Fruit fly (Drosophila melanogaster) whole organism: Measurements from ENCODE around the gene TwdlQ.

Experiments used
- CG8478 ChIP-seq: fragments of >200 bp; optimal IDR thresholded peaks from 2 replicates; lab custom pipeline; 2018; ENCODE audit warnings: inconsistent platforms
- Dll ChIP-seq: fragments of >200 bp; optimal IDR thresholded peaks from 2 replicates; lab custom pipeline; 2017
- EcR ChIP-seq, 2 experiments: fragments of >200 bp; optimal IDR thresholded peaks; 2 replicates each; lab custom pipeline; 2017; ENCODE audit warnings: missing biosample characterization in 2 of 2, missing genetic modification characterization in 2 of 2, missing genetic modification reagents in 2 of 2
- pan ChIP-seq: fragments of >200 bp; optimal IDR thresholded peaks from 2 replicates; lab custom pipeline; 2017
- psq ChIP-seq: fragments of >200 bp; optimal IDR thresholded peaks from 2 replicates; lab custom pipeline; 2017
- usp ChIP-seq: fragments of >200 bp; optimal IDR thresholded peaks from 2 replicates; lab custom pipeline; 2017; ENCODE audit warnings: missing biosample characterization, missing genetic modification characterization, mixed read lengths

TwdlQ gene

DNA sequence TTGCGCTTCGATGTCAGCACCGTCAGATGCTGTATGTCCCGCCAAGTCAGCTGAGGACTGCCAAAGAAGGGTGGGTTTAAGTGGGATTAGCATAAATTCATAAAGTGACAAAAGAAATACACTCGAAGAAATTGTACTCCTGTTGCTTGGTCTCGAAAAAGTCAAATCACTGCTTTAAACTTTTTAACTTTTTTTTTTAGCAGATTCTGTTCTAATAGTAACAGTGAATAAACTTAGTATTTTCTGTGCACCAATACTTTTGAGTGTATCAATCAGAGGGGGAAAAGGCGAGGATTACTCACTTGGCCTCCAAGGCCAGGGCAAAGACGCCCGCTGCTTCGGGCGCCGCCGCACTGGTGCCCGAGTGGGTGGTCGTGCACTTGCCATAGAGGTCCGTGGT, 6.7 kb upstream of the TwdlQ start:
- TF ChIP-seq pan (lab: Kevin White, UChicago): no peak
- TF ChIP-seq EcR (GFP tag; optimal IDR thresholded peaks at IDR 0.05; lab: Kevin White, UChicago): no peak
- TF ChIP-seq usp: no peak
- no peak for TF ChIP-seq CG8478 (lab: Kevin White, UChicago)
- no peak for TF ChIP-seq psq
- no peak for TF ChIP-seq Dll (lab: Kevin White, UChicago)

DNA sequence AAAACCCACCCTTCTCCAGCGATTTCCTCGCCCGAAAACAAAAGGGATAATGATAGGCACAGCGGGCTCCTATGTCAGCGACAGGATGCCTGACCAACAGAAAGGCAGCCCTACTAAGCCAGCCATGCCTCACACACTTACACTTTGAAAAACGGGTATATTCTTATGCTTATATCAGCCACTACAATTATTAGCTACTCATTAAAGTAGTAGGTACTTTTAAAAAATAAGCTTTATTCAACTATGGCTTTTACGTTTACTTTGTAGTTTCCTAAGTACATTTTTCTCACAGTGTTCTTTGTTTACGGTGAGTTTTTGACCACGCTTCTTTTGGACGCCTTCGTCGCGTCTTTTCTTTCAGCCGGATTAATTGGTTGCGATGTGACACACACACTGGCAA, 3.2 kb downstream of the TwdlQ start:
- TF ChIP-seq pan (lab: Kevin White, UChicago): no peak

DNA sequence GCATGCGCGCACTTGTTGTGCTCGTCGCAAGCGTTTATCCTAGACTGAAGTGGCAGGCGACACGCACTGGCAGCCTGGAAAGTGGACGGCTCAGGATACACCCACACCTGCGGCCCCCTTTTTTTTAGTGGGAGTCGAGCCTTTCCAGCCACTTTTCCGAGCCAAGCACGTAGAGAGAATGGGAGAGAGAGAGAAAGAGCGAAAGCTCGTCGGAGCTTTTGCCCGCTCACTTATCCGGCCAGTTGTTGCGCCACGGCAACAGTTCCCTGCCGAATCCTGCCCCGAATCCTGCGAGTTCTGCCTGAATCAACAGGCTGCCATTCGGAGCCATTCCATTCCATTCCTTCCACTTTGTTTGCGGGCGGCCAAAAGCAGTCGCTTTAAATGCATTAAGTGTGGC, 11.4 kb downstream of the TwdlQ start, which contains the start of gene beat-VII:
beat-VII (minus strand) TSS at position 20 of the 400 bp plus-strand sequence.
- TF ChIP-seq CG8478 (lab: Kevin White, UChicago) (no peak), pan (lab: Kevin White, UChicago) (no peak), EcR (GFP tag; optimal IDR thresholded peaks at IDR 0.05; lab: Kevin White, UChicago) (no peak), usp (no peak), Dll (lab: Kevin White, UChicago) (no peak), psq (no peak)

DNA sequence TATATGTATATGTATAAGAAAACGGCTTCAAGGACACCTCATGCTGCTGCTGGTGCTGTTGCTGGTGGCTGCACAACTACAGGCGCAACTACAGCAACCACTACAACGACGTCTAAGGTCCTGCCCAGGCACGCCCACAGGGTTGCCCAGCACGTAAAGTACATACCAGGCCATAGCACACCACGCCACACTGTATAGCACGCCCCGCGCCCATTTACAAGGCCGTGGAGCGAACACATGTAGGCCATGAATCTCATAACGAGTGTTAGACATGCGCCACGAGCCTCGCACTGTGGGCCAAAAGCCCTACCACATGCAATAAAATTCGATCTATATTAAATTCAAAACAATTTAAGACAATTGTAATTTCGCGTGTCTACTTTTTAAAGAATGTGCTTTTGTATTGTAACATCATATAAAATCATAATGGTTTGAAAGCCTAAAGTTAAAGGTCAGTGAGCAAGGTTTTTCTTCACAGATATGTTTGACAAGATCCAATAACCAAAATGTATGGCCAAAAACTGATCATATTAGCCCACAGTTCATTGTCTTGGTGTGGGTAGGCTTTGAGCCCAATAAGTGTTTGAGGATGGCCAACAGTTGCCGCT, 21.8 kb downstream of the TwdlQ start:
- TF ChIP-seq pan (lab: Kevin White, UChicago) (no peak), CG8478 (lab: Kevin White, UChicago) (no peak)

DNA sequence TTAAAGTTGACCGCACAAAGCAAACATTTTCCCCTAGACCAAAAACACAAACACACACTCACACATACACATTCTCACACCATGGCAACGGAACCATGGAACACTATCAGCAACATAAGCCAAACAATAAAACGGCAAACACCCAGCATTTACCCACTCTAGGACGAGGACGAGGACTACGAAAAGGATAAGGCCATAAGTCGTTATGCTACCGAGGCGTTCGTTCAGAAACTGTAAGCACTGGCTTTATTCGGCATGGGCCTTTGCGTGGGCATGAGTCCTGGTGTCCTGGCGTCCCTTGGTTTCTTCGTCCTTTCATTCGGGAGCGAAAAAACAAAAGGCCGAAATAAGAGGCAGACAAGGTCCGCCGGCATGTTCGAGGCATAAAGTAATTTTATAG, 23.1 kb downstream of the TwdlQ start:
- no peak for TF ChIP-seq CG8478 (lab: Kevin White, UChicago)
- no peak for TF ChIP-seq EcR (GFP tag; optimal IDR thresholded peaks at IDR 0.05; lab: Kevin White, UChicago)
- TF ChIP-seq psq: no peak
- no peak for TF ChIP-seq pan (lab: Kevin White, UChicago)
- no peak for TF ChIP-seq Dll (lab: Kevin White, UChicago)
- TF ChIP-seq usp: no peak

DNA sequence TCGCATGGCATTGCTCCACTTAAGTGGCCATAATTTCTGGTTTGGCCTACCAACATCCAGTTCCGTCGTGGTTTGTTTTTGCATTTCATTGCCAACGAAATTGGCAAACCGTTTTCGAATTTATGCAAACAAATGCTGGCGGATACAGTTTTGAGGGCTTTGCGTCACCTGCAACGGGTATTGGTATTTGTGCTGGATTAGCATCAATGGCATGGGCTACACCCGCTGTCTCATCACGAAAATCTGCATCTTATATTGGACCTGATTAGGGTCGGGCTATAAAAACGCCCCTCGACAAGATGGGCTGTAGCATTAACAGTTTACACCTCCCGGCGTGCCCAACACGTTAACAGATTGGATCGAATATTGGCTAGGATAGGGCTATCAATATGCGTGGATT, 37.2 kb downstream of the TwdlQ start, which contains the start of gene Tb:
Tb (plus strand) TSS at position 301 of the 400 bp plus-strand sequence.
- no peak for TF ChIP-seq Dll (lab: Kevin White, UChicago)
- no peak for TF ChIP-seq EcR (GFP tag; optimal IDR thresholded peaks at IDR 0.05; lab: Kevin White, UChicago)
- TF ChIP-seq usp: no peak

DNA sequence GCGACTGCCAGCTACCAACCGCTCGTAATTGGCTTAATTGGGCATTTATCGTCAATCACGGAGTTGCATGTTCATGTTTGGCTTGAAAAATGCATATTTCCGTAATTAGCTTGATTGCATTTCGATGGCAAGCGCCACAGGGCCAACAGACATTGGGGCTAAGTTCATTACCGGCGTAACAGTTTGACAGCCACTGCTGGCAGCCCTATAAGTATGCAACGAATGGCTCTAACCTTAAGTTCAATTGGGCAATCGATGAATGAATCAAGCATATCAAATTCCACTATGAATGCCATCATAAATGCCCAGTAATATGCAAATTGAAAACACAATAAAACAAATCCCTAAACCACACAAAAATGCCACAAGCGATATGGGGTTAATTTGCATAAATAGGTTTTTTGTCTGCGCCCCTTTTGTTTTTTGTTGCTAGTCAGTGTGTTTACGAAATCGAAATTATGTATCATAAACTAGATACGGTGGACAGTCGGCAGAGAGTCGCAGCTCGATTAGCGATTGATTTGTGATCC, 37.9 kb downstream of the TwdlQ start:
- TF ChIP-seq usp (no peak), psq (no peak), EcR (GFP tag; optimal IDR thresholded peaks at IDR 0.05; lab: Kevin White, UChicago) (no peak), pan (lab: Kevin White, UChicago) (no peak), Dll (lab: Kevin White, UChicago) (no peak), CG8478 (lab: Kevin White, UChicago) (no peak)

DNA sequence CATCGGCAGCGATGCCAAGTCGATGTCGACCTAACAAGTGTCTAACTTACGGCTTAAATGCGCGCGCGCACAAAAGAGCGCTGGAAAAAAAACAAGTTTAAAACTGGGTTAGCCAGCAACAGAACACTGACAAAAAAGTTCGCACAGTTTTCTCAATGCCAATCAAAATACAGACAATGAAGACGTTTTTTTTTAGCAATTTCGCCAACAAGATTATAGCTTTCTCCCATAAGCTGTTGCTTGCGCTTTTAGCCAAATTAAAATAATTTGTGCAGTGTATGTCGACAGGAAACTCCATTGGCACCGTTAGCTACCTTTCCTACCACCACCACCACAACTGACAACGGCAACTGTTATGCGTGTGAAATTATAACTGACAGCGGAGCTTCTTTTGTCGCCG, 38.8 kb downstream of the TwdlQ start:
- TF ChIP-seq EcR (GFP tag; optimal IDR thresholded peaks at IDR 0.05; lab: Kevin White, UChicago) (no peak), psq (no peak), usp (no peak), Dll (lab: Kevin White, UChicago) (no peak), CG8478 (lab: Kevin White, UChicago) (no peak), pan (lab: Kevin White, UChicago) (no peak)
